Fruit fly (Drosophila melanogaster): ENCODE results near the gene CG46394.

DNA sequence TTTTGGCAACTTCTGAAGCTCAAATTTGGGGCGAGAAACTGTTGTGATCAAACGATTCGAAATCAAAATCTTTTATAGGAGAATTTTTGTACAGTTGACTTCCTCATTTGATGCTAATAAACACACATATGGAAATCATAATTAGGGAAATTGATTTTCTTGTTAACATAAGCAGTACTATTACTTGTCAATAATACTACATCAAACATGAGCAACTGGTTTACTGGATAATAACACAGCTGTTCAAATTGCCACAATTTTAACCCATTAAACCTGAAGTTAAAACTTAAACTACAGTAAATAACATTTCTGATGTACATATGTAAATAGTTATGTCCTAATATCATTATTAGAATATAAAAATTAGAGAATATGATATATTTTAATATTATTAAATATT, 20.3 kb upstream of the CG46394 start, which contains the start of gene CG43390:
- TF ChIP-seq CG11617 (GFP tag; optimal IDR thresholded peaks at IDR 0.05): no peak
- TF ChIP-seq Hr96 (GFP tag; optimal IDR thresholded peaks at IDR 0.05): no peak
- no peak for TF ChIP-seq CG14711 (tag; optimal IDR thresholded peaks at IDR 0.05)
- TF ChIP-seq ovo (GFP tag; optimal IDR thresholded peaks at IDR 0.05): no peak
- TF ChIP-seq CG12768 (GFP tag; optimal IDR thresholded peaks at IDR 0.05): no peak
- no peak for TF ChIP-seq cnc (optimal IDR thresholded peaks at IDR 0.05)

Data from whole organism, adult.